Worm (Caenorhabditis elegans): ENCODE results near the gene C50B8.6.

ce11 chrV:13530698-13531097 lies 48.1 kb upstream of the C50B8.6 start, which contains the start of gene ttr-44:
- TF ChIP-seq tbx-2 (tag; optimal IDR thresholded peaks at IDR 0.05) (no peak), ama-1 (optimal IDR thresholded peaks at IDR 0.05) (no peak), rnt-1 (tag; optimal IDR thresholded peaks at IDR 0.05) (no peak), nhr-28 (tag; optimal IDR thresholded peaks at IDR 0.05) (no peak)

Measured in whole organism, L1 larva.